Worm (Caenorhabditis elegans): ENCODE measurements around the gene hot-9.

Gene hot-9

ce11 chrIV:5012241-5012640, 33.0 kb downstream of the hot-9 start, which contains the start of gene srm-1:
TSS of gene srm-1 (plus strand) at chrIV:5012541.
- TF ChIP-seq B0310.2 (tag; optimal IDR thresholded peaks at IDR 0.05) (no peak), sea-1 (GFP tag; conservative IDR thresholded peaks at IDR 0.05) (no peak), flt-1 (GFP tag; IDR thresholded peaks at IDR 0.05) (no peak), tra-4 (tag; optimal IDR thresholded peaks at IDR 0.05) (no peak), ceh-13 (GFP tag; optimal IDR thresholded peaks at IDR 0.05) (no peak), pes-1 (GFP tag; IDR thresholded peaks at IDR 0.05) (no peak), ama-1 (optimal IDR thresholded peaks at IDR 0.05) (no peak), hmg-4 (GFP tag; optimal IDR thresholded peaks at IDR 0.05) (no peak), F13C5.2 (tag; optimal IDR thresholded peaks at IDR 0.05) (no peak)

ce11 chrIV:5008378-5008777, 36.9 kb downstream of the hot-9 start, which contains the start of gene srm-2:
TSS of gene srm-2 (plus strand) at chrIV:5008678.
- no peak for TF ChIP-seq ama-1 (optimal IDR thresholded peaks at IDR 0.05)
- TF ChIP-seq tbx-11 (GFP tag; IDR thresholded peaks at IDR 0.05), result no peak
- TF ChIP-seq tbx-37 (GFP tag; conservative IDR thresholded peaks at IDR 0.05), result no peak
- TF ChIP-seq tra-4 (tag; optimal IDR thresholded peaks at IDR 0.05), result no peak
- TF ChIP-seq B0310.2 (tag; optimal IDR thresholded peaks at IDR 0.05), result no peak
- TF ChIP-seq ceh-13 (GFP tag; optimal IDR thresholded peaks at IDR 0.05), result no peak

- TF ChIP-seq B0310.2 (tag; optimal IDR thresholded peaks at IDR 0.05) (no peak), scrt-1 (GFP tag; IDR thresholded peaks at IDR 0.05) (no peak), pes-1 (GFP tag; IDR thresholded peaks at IDR 0.05) (no peak), ceh-36 (tag; optimal IDR thresholded peaks at IDR 0.05) (no peak), hmbx-1 (tag; optimal IDR thresholded peaks at IDR 0.05) (no peak), F13C5.2 (tag; optimal IDR thresholded peaks at IDR 0.05) (no peak), ets-7 (tag; optimal IDR thresholded peaks at IDR 0.05) (no peak), tbx-11 (GFP tag; IDR thresholded peaks at IDR 0.05) (no peak), hnd-1 (tag; optimal IDR thresholded peaks at IDR 0.05) (no peak), sea-1 (GFP tag; conservative IDR thresholded peaks at IDR 0.05) (no peak), flt-1 (GFP tag; IDR thresholded peaks at IDR 0.05) (no peak), hmg-4 (GFP tag; optimal IDR thresholded peaks at IDR 0.05) (no peak), aly-1 (tag; optimal IDR thresholded peaks at IDR 0.05) (no peak), ceh-13 (GFP tag; optimal IDR thresholded peaks at IDR 0.05) (no peak), ama-1 (optimal IDR thresholded peaks at IDR 0.05) (no peak), tra-4 (tag; optimal IDR thresholded peaks at IDR 0.05) (no peak), tbx-37 (GFP tag; conservative IDR thresholded peaks at IDR 0.05) (no peak)
Measured at ce11 chrIV:5005154-5005553, 40.1 kb downstream of the hot-9 start.

ce11 chrIV:5002448-5002847, 42.8 kb downstream of the hot-9 start, which contains the start of gene pes-1:
TSS of gene pes-1 (plus strand) at chrIV:5002748.
- TF ChIP-seq hmg-4 (GFP tag; optimal IDR thresholded peaks at IDR 0.05) (no peak), aly-1 (tag; optimal IDR thresholded peaks at IDR 0.05) (no peak), tbx-37 (GFP tag; conservative IDR thresholded peaks at IDR 0.05) (no peak), flt-1 (GFP tag; IDR thresholded peaks at IDR 0.05) (no peak), hmbx-1 (tag; optimal IDR thresholded peaks at IDR 0.05) (no peak), ceh-36 (tag; optimal IDR thresholded peaks at IDR 0.05) (no peak), tra-4 (tag; optimal IDR thresholded peaks at IDR 0.05) (no peak), tbx-11 (GFP tag; IDR thresholded peaks at IDR 0.05) (no peak), ama-1 (optimal IDR thresholded peaks at IDR 0.05) (no peak), sea-1 (GFP tag; conservative IDR thresholded peaks at IDR 0.05) (no peak), hnd-1 (tag; optimal IDR thresholded peaks at IDR 0.05) (no peak), ets-7 (tag; optimal IDR thresholded peaks at IDR 0.05) (no peak), scrt-1 (GFP tag; IDR thresholded peaks at IDR 0.05) (no peak)

- TF ChIP-seq tbx-37 (GFP tag; conservative IDR thresholded peaks at IDR 0.05), result no peak
- no peak for TF ChIP-seq B0310.2 (tag; optimal IDR thresholded peaks at IDR 0.05)
- TF ChIP-seq scrt-1 (GFP tag; IDR thresholded peaks at IDR 0.05), result no peak
- TF ChIP-seq tbx-11 (GFP tag; IDR thresholded peaks at IDR 0.05), result no peak
- TF ChIP-seq tra-4 (tag; optimal IDR thresholded peaks at IDR 0.05), result no peak
- no peak for TF ChIP-seq ceh-13 (GFP tag; optimal IDR thresholded peaks at IDR 0.05)
- no peak for TF ChIP-seq flt-1 (GFP tag; IDR thresholded peaks at IDR 0.05)
- no peak for TF ChIP-seq ama-1 (optimal IDR thresholded peaks at IDR 0.05)
- TF ChIP-seq hmg-4 (GFP tag; optimal IDR thresholded peaks at IDR 0.05), result no peak
Measured at ce11 chrIV:4996956-4997355, 48.3 kb downstream of the hot-9 start.

- no peak for TF ChIP-seq tbx-37 (GFP tag; conservative IDR thresholded peaks at IDR 0.05)
Measured at ce11 chrIV:4995842-4996241, 49.4 kb downstream of the hot-9 start, which contains the start of gene ssq-2. TSS of gene ssq-2 (plus strand) at chrIV:4996142.

ce11 chrIV:4993128-4993527, 52.2 kb downstream of the hot-9 start:
- TF ChIP-seq B0310.2 (tag; optimal IDR thresholded peaks at IDR 0.05) (no peak), ceh-36 (tag; optimal IDR thresholded peaks at IDR 0.05) (no peak), scrt-1 (GFP tag; IDR thresholded peaks at IDR 0.05) (no peak), hmbx-1 (tag; optimal IDR thresholded peaks at IDR 0.05) (no peak), ceh-13 (GFP tag; optimal IDR thresholded peaks at IDR 0.05) (no peak), tbx-11 (GFP tag; IDR thresholded peaks at IDR 0.05) (no peak), aly-1 (tag; optimal IDR thresholded peaks at IDR 0.05) (no peak), F13C5.2 (tag; optimal IDR thresholded peaks at IDR 0.05) (no peak), ama-1 (optimal IDR thresholded peaks at IDR 0.05) (no peak), ets-7 (tag; optimal IDR thresholded peaks at IDR 0.05) (no peak), flt-1 (GFP tag; IDR thresholded peaks at IDR 0.05) (no peak), pes-1 (GFP tag; IDR thresholded peaks at IDR 0.05) (no peak), tra-4 (tag; optimal IDR thresholded peaks at IDR 0.05) (no peak), sea-1 (GFP tag; conservative IDR thresholded peaks at IDR 0.05) (no peak)

ce11 chrIV:4992089-4992488, 53.2 kb downstream of the hot-9 start, which contains the start of gene str-162:
TSS of gene str-162 (plus strand) at chrIV:4992389.
- TF ChIP-seq F13C5.2 (tag; optimal IDR thresholded peaks at IDR 0.05) (no peak), aly-1 (tag; optimal IDR thresholded peaks at IDR 0.05) (no peak), hmbx-1 (tag; optimal IDR thresholded peaks at IDR 0.05) (no peak), tbx-37 (GFP tag; conservative IDR thresholded peaks at IDR 0.05) (no peak), ama-1 (optimal IDR thresholded peaks at IDR 0.05) (no peak), flt-1 (GFP tag; IDR thresholded peaks at IDR 0.05) (no peak), ets-7 (tag; optimal IDR thresholded peaks at IDR 0.05) (no peak)

Measured in whole organism, early embryonic.